Fruit fly (Drosophila melanogaster): Measurements from ENCODE around the gene CG9095.

DNA sequence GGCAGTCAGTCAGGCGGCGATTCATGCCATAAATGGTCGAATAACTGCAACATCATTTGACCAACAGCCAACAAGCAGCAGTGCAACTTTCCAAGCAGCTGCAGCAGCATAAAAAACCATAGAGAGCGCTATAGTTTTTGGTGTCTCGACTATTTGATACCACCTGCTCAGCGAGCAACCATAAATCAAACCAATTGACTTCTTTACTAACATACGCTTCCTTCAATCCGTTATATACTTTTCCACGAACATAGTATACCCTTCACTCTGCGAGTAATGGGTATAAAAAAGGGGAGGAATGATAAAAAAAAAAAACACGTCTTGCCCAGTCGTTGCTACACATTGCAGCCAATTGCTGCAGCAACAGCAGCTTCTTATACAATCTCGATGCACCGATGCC is 11.0 kb downstream of the CG9095 start:
- no peak for TF ChIP-seq Six4 (GFP tag; optimal IDR thresholded peaks at IDR 0.05)
- TF ChIP-seq CG15601 (tag; optimal IDR thresholded peaks at IDR 0.05): no peak
- no peak for TF ChIP-seq CG5180 (GFP tag; optimal IDR thresholded peaks at IDR 0.05)
- TF ChIP-seq psq (GFP tag; optimal IDR thresholded peaks at IDR 0.05): no peak
- no peak for TF ChIP-seq CG8478 (optimal IDR thresholded peaks at IDR 0.05)
- TF ChIP-seq fu2 (GFP tag; optimal IDR thresholded peaks at IDR 0.05): no peak
- no peak for TF ChIP-seq da (GFP tag; optimal IDR thresholded peaks at IDR 0.05)
- TF ChIP-seq Dbx (GFP tag; IDR thresholded peaks at IDR 0.05): no peak
- TF ChIP-seq Sox102F (GFP tag; optimal IDR thresholded peaks at IDR 0.05): no peak
